Worm (Caenorhabditis elegans) whole organism, L4 larva: ENCODE results near the gene T07C12.10.
A peak's percentile ranks its signal among the peaks of the same experiment; 100 is the strongest.

ENCODE experiments used
- F10B5.3 ChIP-seq: sonication (generic microtip); optimal IDR thresholded peaks from 2 replicates; lab custom pipeline; 2016; ENCODE audit warnings: mild to moderate bottlenecking, missing genetic modification characterization, missing compliant biosample characterization
- F49E8.2 ChIP-seq: sonication (generic microtip); optimal IDR thresholded peaks from 2 replicates; lab custom pipeline; 2016; ENCODE audit warnings: missing compliant biosample characterization, mild to moderate bottlenecking, missing genetic modification characterization, borderline replicate concordance
- R02D3.7 ChIP-seq: fragments of 150-350 bp; sonication (generic microtip); optimal IDR thresholded peaks from 3 replicates; lab custom pipeline; 2014; ENCODE audit warnings: missing biosample characterization, missing genetic modification characterization
- Y105C5A.15 ChIP-seq: fragments of 200-800 bp; sonication (Bioruptor generic); IDR thresholded peaks from 2 replicates; pipeline ENCODE4 v1.3.6; 2022; ENCODE audit warnings: missing genetic modification characterization, missing compliant biosample characterization
- Y48G9A.11 ChIP-seq: fragments of 200-800 bp; sonication (Bioruptor generic); IDR thresholded peaks from 2 replicates; pipeline ENCODE4 v1.3.6; 2022; ENCODE audit warnings: missing genetic modification reagents, missing genetic modification characterization, missing compliant biosample characterization
- ama-1 ChIP-seq: fragments of 150-350 bp; optimal IDR thresholded peaks from 2 replicates; lab custom pipeline; 2014; ENCODE audit warnings: inconsistent platforms, mixed read lengths
- attf-4 ChIP-seq: sonication (generic microtip); optimal IDR thresholded peaks from 3 replicates; lab custom pipeline; 2017; ENCODE audit warnings: missing biosample characterization, missing genetic modification characterization
- ceh-28 ChIP-seq: fragments of 150-350 bp; optimal IDR thresholded peaks from 2 replicates; lab custom pipeline; 2014; ENCODE audit warnings: missing biosample characterization, missing genetic modification reagents, missing genetic modification characterization
- ceh-32 ChIP-seq: sonication (generic microtip); optimal IDR thresholded peaks from 2 replicates; lab custom pipeline; 2016; ENCODE audit warnings: mild to moderate bottlenecking, missing genetic modification characterization, missing compliant biosample characterization; ENCODE audit not compliant: poor library complexity
- ceh-44 ChIP-seq: fragments of 200-800 bp; sonication (Bioruptor generic); IDR thresholded peaks from 2 replicates; pipeline ENCODE4 v1.3.6; 2022; ENCODE audit warnings: missing genetic modification reagents, missing genetic modification characterization, missing compliant biosample characterization
- ceh-82 ChIP-seq: sonication (generic microtip); optimal IDR thresholded peaks from 2 replicates; lab custom pipeline; 2017; ENCODE audit warnings: missing biosample characterization, missing genetic modification characterization
- daf-16 ChIP-seq, 3 experiments: sonication (generic microtip); optimal IDR thresholded peaks; 2 replicates each; lab custom pipeline; 2016 to 2017; ENCODE audit warnings: missing genetic modification characterization in 3 of 3, missing genetic modification reagents in 3 of 3, mild to moderate bottlenecking in 2 of 3, missing compliant biosample characterization in 2 of 3, missing biosample characterization in 1 of 3, moderate library complexity in 1 of 3
- daf-19 ChIP-seq: fragments of 200-800 bp; sonication (Bioruptor generic); conservative IDR thresholded peaks from 2 replicates; pipeline ENCODE4 v1.3.6; 2022; ENCODE audit warnings: missing genetic modification characterization, missing compliant biosample characterization
- daf-8 ChIP-seq: fragments of 200-800 bp; sonication (Bioruptor generic); IDR thresholded peaks from 2 replicates; pipeline ENCODE4 v1.3.6; 2022; ENCODE audit warnings: missing genetic modification characterization, missing compliant biosample characterization
- dmd-6 ChIP-seq: fragments of 200-800 bp; sonication (Bioruptor generic); IDR thresholded peaks from 2 replicates; pipeline ENCODE4 v1.3.6; 2022; ENCODE audit warnings: missing genetic modification reagents, missing genetic modification characterization, missing compliant biosample characterization
- dmd-9 ChIP-seq: fragments of 200-800 bp; sonication (Bioruptor generic); IDR thresholded peaks from 2 replicates; pipeline ENCODE4 v1.3.6; 2022; ENCODE audit warnings: missing genetic modification reagents, missing genetic modification characterization, missing compliant biosample characterization
- duxl-1 ChIP-seq: sonication (generic microtip); optimal IDR thresholded peaks from 2 replicates; lab custom pipeline; 2016; ENCODE audit warnings: mild to moderate bottlenecking, missing genetic modification characterization, moderate library complexity, missing compliant biosample characterization; ENCODE audit not compliant: poor library complexity
- dve-1 ChIP-seq: sonication (generic microtip); optimal IDR thresholded peaks from 2 replicates; lab custom pipeline; 2017; ENCODE audit warnings: antibody characterized with exemption, mild to moderate bottlenecking, missing genetic modification characterization, missing compliant biosample characterization; ENCODE audit not compliant: insufficient read depth
- egl-43 ChIP-seq: fragments of 200-800 bp; sonication (Bioruptor generic); IDR thresholded peaks from 2 replicates; pipeline ENCODE4 v1.3.6; 2022; ENCODE audit warnings: missing genetic modification reagents, missing genetic modification characterization, missing compliant biosample characterization
- gei-8 ChIP-seq: fragments of 200-800 bp; sonication (Bioruptor generic); optimal IDR thresholded peaks from 2 replicates; lab custom pipeline; 2018; ENCODE audit warnings: mild to moderate bottlenecking, missing genetic modification characterization, missing compliant biosample characterization
- hlh-11 ChIP-seq: fragments of 200-800 bp; sonication (Bioruptor generic); optimal IDR thresholded peaks from 2 replicates; lab custom pipeline; 2018; ENCODE audit warnings: mild to moderate bottlenecking, missing genetic modification characterization, missing compliant biosample characterization
- hlh-30 ChIP-seq: sonication (generic microtip); optimal IDR thresholded peaks from 2 replicates; lab custom pipeline; 2017; ENCODE audit warnings: antibody characterized with exemption, mild to moderate bottlenecking, missing genetic modification characterization, missing compliant biosample characterization; ENCODE audit not compliant: insufficient read depth
- hmg-1.1 ChIP-seq: fragments of 200-800 bp; sonication (Bioruptor generic); IDR thresholded peaks from 2 replicates; pipeline ENCODE4 v1.3.6; 2022; ENCODE audit warnings: missing genetic modification reagents, missing genetic modification characterization, missing compliant biosample characterization
- jun-1 ChIP-seq: fragments of 150-350 bp; optimal IDR thresholded peaks from 2 replicates; lab custom pipeline; 2014; ENCODE audit warnings: missing biosample characterization, missing genetic modification reagents, missing genetic modification characterization
- lim-7 ChIP-seq: fragments of 200-800 bp; sonication (Bioruptor generic); IDR thresholded peaks from 2 replicates; pipeline ENCODE4 v1.3.6; 2022; ENCODE audit warnings: missing genetic modification characterization, missing compliant biosample characterization
- lin-15B ChIP-seq: fragments of 150-350 bp; sonication (generic microtip); optimal IDR thresholded peaks from 3 replicates; lab custom pipeline; 2014; ENCODE audit warnings: missing biosample characterization, missing genetic modification characterization
- lin-38 ChIP-seq: fragments of 200-800 bp; sonication (Bioruptor generic); IDR thresholded peaks from 2 replicates; pipeline ENCODE4 v1.3.6; 2022; ENCODE audit warnings: missing genetic modification reagents, missing genetic modification characterization, missing compliant biosample characterization
- mdl-1 ChIP-seq, 2 experiments: fragments of 150-350 bp in 1 of 2; sonication (generic microtip) in 1 of 2; optimal IDR thresholded peaks; 2 replicates each; lab custom pipeline; 2014 to 2017; ENCODE audit warnings: missing biosample characterization in 2 of 2, missing genetic modification characterization in 2 of 2
- mes-2 ChIP-seq: sonication (generic microtip); optimal IDR thresholded peaks from 2 replicates; lab custom pipeline; 2016; ENCODE audit warnings: missing genotype, mild to moderate bottlenecking, missing genetic modification characterization, missing compliant biosample characterization; ENCODE audit not compliant: poor library complexity, severe bottlenecking
- mxl-2 ChIP-seq: fragments of 200-800 bp; sonication (Bioruptor generic); conservative IDR thresholded peaks from 2 replicates; pipeline ENCODE4 v1.3.6; 2022; ENCODE audit warnings: missing genetic modification reagents, missing genetic modification characterization, missing compliant biosample characterization
- mxl-3 ChIP-seq: fragments of 200-800 bp; sonication (Bioruptor generic); optimal IDR thresholded peaks from 2 replicates; lab custom pipeline; 2018; ENCODE audit warnings: mild to moderate bottlenecking, missing genetic modification characterization, missing compliant biosample characterization
- nhr-10 ChIP-seq: fragments of 150-350 bp; optimal IDR thresholded peaks from 2 replicates; lab custom pipeline; 2014; ENCODE audit warnings: missing biosample characterization, missing genetic modification characterization
- nhr-11 ChIP-seq: fragments of 150-350 bp; optimal IDR thresholded peaks from 2 replicates; lab custom pipeline; 2014; ENCODE audit warnings: missing biosample characterization, missing genetic modification characterization
- nhr-42 ChIP-seq: fragments of 200-800 bp; sonication (Bioruptor generic); IDR thresholded peaks from 2 replicates; pipeline ENCODE4 v1.3.6; 2022; ENCODE audit warnings: missing genetic modification characterization, missing compliant biosample characterization
- nhr-48 ChIP-seq: sonication (generic microtip); optimal IDR thresholded peaks from 2 replicates; lab custom pipeline; 2016; ENCODE audit warnings: mild to moderate bottlenecking, missing genetic modification characterization, missing compliant biosample characterization
- nhr-6 ChIP-seq: fragments of 150-350 bp; optimal IDR thresholded peaks from 2 replicates; lab custom pipeline; 2014; ENCODE audit warnings: missing biosample characterization, missing genetic modification characterization
- nhr-76 ChIP-seq: fragments of 150-350 bp; optimal IDR thresholded peaks from 2 replicates; lab custom pipeline; 2014; ENCODE audit warnings: missing biosample characterization, missing genetic modification characterization
- php-3 ChIP-seq: fragments of 200-800 bp; sonication (Bioruptor generic); IDR thresholded peaks from 2 replicates; pipeline ENCODE4 v1.3.6; 2022; ENCODE audit warnings: missing genetic modification reagents, missing genetic modification characterization, missing compliant biosample characterization
- pqm-1 ChIP-seq: sonication (generic microtip); optimal IDR thresholded peaks from 2 replicates; lab custom pipeline; 2017; ENCODE audit warnings: missing biosample characterization, missing genetic modification characterization
- sdz-12 ChIP-seq: fragments of 200-800 bp; sonication (Bioruptor generic); optimal IDR thresholded peaks from 2 replicates; lab custom pipeline; 2018; ENCODE audit warnings: mild to moderate bottlenecking, missing genetic modification characterization, missing compliant biosample characterization
- set-16 ChIP-seq: fragments of 200-800 bp; sonication (Bioruptor generic); IDR thresholded peaks from 2 replicates; pipeline ENCODE4 v1.3.6; 2022; ENCODE audit warnings: missing genetic modification reagents, missing genetic modification characterization, missing compliant biosample characterization
- skn-1 ChIP-seq: fragments of 150-350 bp; optimal IDR thresholded peaks from 2 replicates; lab custom pipeline; 2014; ENCODE audit warnings: missing biosample characterization, missing genetic modification characterization
- snpc-4 ChIP-seq: fragments of 150-350 bp; optimal IDR thresholded peaks from 2 replicates; lab custom pipeline; 2014; ENCODE audit warnings: missing biosample characterization, missing genetic modification characterization
- spr-1 ChIP-seq: sonication (generic microtip); optimal IDR thresholded peaks from 2 replicates; lab custom pipeline; 2016; ENCODE audit warnings: mild to moderate bottlenecking, missing genetic modification characterization, missing compliant biosample characterization
- spr-3 ChIP-seq: fragments of 200-800 bp; sonication (Bioruptor generic); optimal IDR thresholded peaks from 2 replicates; lab custom pipeline; 2018; ENCODE audit warnings: mild to moderate bottlenecking, missing genetic modification characterization, missing compliant biosample characterization
- unc-130 ChIP-seq: sonication (generic microtip); optimal IDR thresholded peaks from 2 replicates; lab custom pipeline; 2016; ENCODE audit warnings: missing genetic modification reagents, missing genetic modification characterization, missing compliant biosample characterization
- unc-62 ChIP-seq, 3 experiments: fragments of 150-350 bp in 1 of 3; sonication (generic microtip); optimal IDR thresholded peaks in 2 of 3; peaks in 1 of 3; 1 replicate in 1 of 3; 2 replicates in 2 of 3; lab custom pipeline; 2014 to 2017; ENCODE audit warnings: missing biosample characterization in 3 of 3, missing genetic modification characterization in 3 of 3, missing genetic modification reagents in 3 of 3, missing genotype in 1 of 3
- zip-11 ChIP-seq: fragments of 200-800 bp; sonication (Bioruptor generic); IDR thresholded peaks from 2 replicates; pipeline ENCODE4 v1.3.6; 2022; ENCODE audit warnings: missing genetic modification characterization, missing compliant biosample characterization
- ztf-7 ChIP-seq: fragments of 150-350 bp; optimal IDR thresholded peaks from 2 replicates; lab custom pipeline; 2014; ENCODE audit warnings: missing biosample characterization, missing genetic modification characterization

T07C12.10 gene

DNA sequence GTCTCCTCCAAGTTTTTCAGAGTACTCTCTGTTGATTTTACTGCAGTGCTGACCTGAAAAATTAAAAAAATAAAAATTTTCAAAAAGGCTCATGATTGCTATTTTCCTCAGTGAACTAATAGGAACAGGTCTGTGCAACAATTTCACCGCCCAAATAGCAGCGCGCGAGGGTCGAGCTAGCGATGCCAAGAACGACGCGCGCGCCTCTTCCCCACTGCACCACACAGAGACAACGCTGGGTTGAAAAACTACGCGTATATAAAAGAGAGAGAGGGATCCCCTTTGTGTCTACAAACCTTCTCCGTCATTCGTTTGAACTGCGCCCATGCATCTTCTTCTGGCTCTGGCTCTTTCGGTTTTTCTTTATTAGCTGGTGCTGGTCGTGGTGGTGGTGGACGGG, 9.8 kb upstream of the T07C12.10 start (continued):
- TF ChIP-seq snpc-4 (tag; lab: Kevin White, UChicago) (no peak), ceh-44 (GFP tag; lab: Robert Waterston, UW) (peak; percentile 79), unc-62 (GFP tag; optimal IDR thresholded peaks at IDR 0.05 in 1 of 2; lab: Kevin White, UChicago) (no peak), unc-62 (tag; optimal IDR thresholded peaks at IDR 0.05; lab: Kevin White, UChicago) (no peak), pqm-1 (tag; lab: Kevin White, UChicago) (no peak), set-16 (peak; percentile 73), Y48G9A.11 (GFP tag; lab: Robert Waterston, UW) (peak; percentile 85), spr-3 (GFP tag; lab: Kevin White, UChicago) (peak; percentile 87), sdz-12 (no peak), ztf-7 (peak; percentile 66), hlh-11 (tag; lab: Kevin White, UChicago) (peak; percentile 69), lim-7 (GFP tag; lab: Robert Waterston, UW) (peak; percentile 99), daf-8 (GFP tag; lab: Robert Waterston, UW) (peak; percentile 67; the same call in 1 of the 2 replicates), ceh-32 (tag; lab: Kevin White, UChicago) (peak; percentile 13), nhr-6 (peak; percentile 17), daf-19 (peak; percentile 86), nhr-48 (tag; lab: Kevin White, UChicago) (peak; percentile 79), dve-1 (tag; lab: Kevin White, UChicago) (peak; percentile 59), ceh-28 (tag; lab: Kevin White, UChicago) (no peak), nhr-42 (GFP tag; lab: Robert Waterston, UW) (peak; percentile 92), F10B5.3 (tag; lab: Kevin White, UChicago) (peak; percentile 80), dmd-6 (peak; percentile 69), mxl-3 (GFP tag; lab: Kevin White, UChicago) (peak; percentile 71), php-3 (peak; percentile 92), R02D3.7 (no peak), ama-1 (lab: Kevin White, UChicago) (no peak), ceh-82 (tag; lab: Kevin White, UChicago) (no peak), mdl-1 (tag; optimal IDR thresholded peaks at IDR 0.05; lab: Kevin White, UChicago) (no peak), dmd-9 (GFP tag; lab: Robert Waterston, UW) (no peak; the same call in 1 of the 2 replicates), daf-16 (GFP tag; optimal IDR thresholded peaks at IDR 0.05; lab: Kevin White, UChicago) (peak; percentile 79 to 96), daf-16 (tag; optimal IDR thresholded peaks at IDR 0.05; lab: Kevin White, UChicago) (no peak), skn-1 (tag; lab: Kevin White, UChicago) (no peak), jun-1 (no peak), unc-130 (GFP tag; lab: Kevin White, UChicago) (peak; percentile 82), zip-11 (GFP tag; lab: Robert Waterston, UW) (peak; percentile 91), hmg-1.1 (GFP tag; lab: Robert Waterston, UW) (peak; percentile 93), gei-8 (GFP tag; lab: Kevin White, UChicago) (peak; percentile 95), nhr-11 (tag; lab: Kevin White, UChicago) (no peak), mes-2 (tag; lab: Kevin White, UChicago) (peak; percentile 89), egl-43 (GFP tag; lab: Robert Waterston, UW) (peak; percentile 99), nhr-76 (tag; lab: Kevin White, UChicago) (no peak), F49E8.2 (tag; lab: Kevin White, UChicago) (peak; percentile 83), spr-1 (peak; percentile 88), Y105C5A.15 (GFP tag; lab: Robert Waterston, UW) (peak; percentile 95; the same call in 1 of the 2 replicates), mxl-2 (GFP tag; lab: Robert Waterston, UW) (peak; percentile 74), lin-15B (tag; lab: Kevin White, UChicago) (no peak), hlh-30 (tag; lab: Kevin White, UChicago) (peak; percentile 62), attf-4 (tag; lab: Kevin White, UChicago) (no peak), lin-38 (GFP tag; lab: Robert Waterston, UW) (peak; percentile 87), nhr-10 (no peak), duxl-1 (tag; lab: Kevin White, UChicago) (peak; percentile 83)
- TF ChIP-seq, all 104 proteins: peak for 71
